Worm (Caenorhabditis elegans) whole organism, early embryonic: ENCODE data around the gene C13A2.7.
"Not testable (repeated sequence)": the region's sequence is repeated elsewhere in the genome, so short reads cannot be mapped to it uniquely, and the experiment has no call there.

Experiments
- B0310.2 ChIP-seq: sonication (generic microtip); optimal IDR thresholded peaks from 2 replicates; lab custom pipeline; 2016; ENCODE audit warnings: mild to moderate bottlenecking, missing genetic modification characterization, missing compliant biosample characterization
- F13C5.2 ChIP-seq: sonication (generic microtip); optimal IDR thresholded peaks from 2 replicates; lab custom pipeline; 2017; ENCODE audit warnings: mild to moderate bottlenecking, missing genetic modification characterization, inconsistent platforms, missing compliant biosample characterization
- aly-1 ChIP-seq: sonication (generic microtip); optimal IDR thresholded peaks from 2 replicates; lab custom pipeline; 2016; ENCODE audit warnings: missing genetic modification characterization, missing compliant biosample characterization
- ceh-13 ChIP-seq: fragments of 200-800 bp; sonication (Bioruptor generic); optimal IDR thresholded peaks from 2 replicates; lab custom pipeline; 2018; ENCODE audit warnings: mild to moderate bottlenecking, missing genetic modification characterization, missing compliant biosample characterization
- ceh-36 ChIP-seq: sonication (generic microtip); optimal IDR thresholded peaks from 2 replicates; lab custom pipeline; 2016; ENCODE audit warnings: missing genetic modification characterization, inconsistent platforms, missing compliant biosample characterization
- ets-7 ChIP-seq: sonication (generic microtip); optimal IDR thresholded peaks from 2 replicates; lab custom pipeline; 2016; ENCODE audit warnings: missing genotype, missing genetic modification characterization, missing compliant biosample characterization
- flt-1 ChIP-seq: fragments of 200-800 bp; sonication (Bioruptor generic); IDR thresholded peaks from 2 replicates; pipeline ENCODE4 v1.3.6; 2022; ENCODE audit warnings: missing genetic modification characterization, missing compliant biosample characterization
- hmbx-1 ChIP-seq: sonication (generic microtip); optimal IDR thresholded peaks from 2 replicates; lab custom pipeline; 2016; ENCODE audit warnings: mild to moderate bottlenecking, missing genetic modification characterization, missing compliant biosample characterization
- hmg-4 ChIP-seq: fragments of 200-800 bp; sonication (Bioruptor generic); optimal IDR thresholded peaks from 2 replicates; lab custom pipeline; 2018; ENCODE audit warnings: mild to moderate bottlenecking, missing genetic modification characterization, missing compliant biosample characterization
- hnd-1 ChIP-seq: sonication (generic microtip); optimal IDR thresholded peaks from 2 replicates; lab custom pipeline; 2016; ENCODE audit warnings: missing genetic modification characterization, missing compliant biosample characterization
- pes-1 ChIP-seq: fragments of 200-800 bp; sonication (Bioruptor generic); IDR thresholded peaks from 2 replicates; pipeline ENCODE4 v1.3.6; 2022; ENCODE audit warnings: missing genetic modification reagents, missing genetic modification characterization, missing compliant biosample characterization
- scrt-1 ChIP-seq: fragments of 200-800 bp; sonication (Bioruptor generic); IDR thresholded peaks from 2 replicates; pipeline ENCODE4 v1.3.6; 2022; ENCODE audit warnings: missing genetic modification characterization, missing compliant biosample characterization
- sea-1 ChIP-seq: fragments of 200-800 bp; sonication (Bioruptor generic); conservative IDR thresholded peaks from 2 replicates; pipeline ENCODE4 v1.3.6; 2022; ENCODE audit warnings: missing genetic modification characterization, missing compliant biosample characterization
- tbx-11 ChIP-seq: fragments of 200-800 bp; sonication (Bioruptor generic); IDR thresholded peaks from 2 replicates; pipeline ENCODE4 v1.3.6; 2022; ENCODE audit warnings: missing genetic modification characterization, missing compliant biosample characterization
- tbx-37 ChIP-seq: fragments of 200-800 bp; sonication (Bioruptor generic); conservative IDR thresholded peaks from 2 replicates; pipeline ENCODE4 v1.3.6; 2022; ENCODE audit warnings: missing genetic modification reagents, missing genetic modification characterization, missing compliant biosample characterization
- tra-4 ChIP-seq: sonication (generic microtip); optimal IDR thresholded peaks from 2 replicates; lab custom pipeline; 2017; ENCODE audit warnings: missing genetic modification characterization, missing compliant biosample characterization

The C13A2.7 gene

ce11 chrV:7304506-7304905, 38.4 kb downstream of the C13A2.7 start, which contains the start of gene F07G11.2:
F07G11.2 (plus strand) TSS chrV:7304806.
- not testable (repeated sequence) for TF ChIP-seq sea-1 (GFP tag; lab: Robert Waterston, UW); tbx-11 (GFP tag; lab: Robert Waterston, UW); B0310.2

ce11 chrV:7307089-7307488, 41.0 kb downstream of the C13A2.7 start, which contains the start of gene F07G11.1:
F07G11.1 (plus strand) TSS chrV:7307389.
- no peak for TF ChIP-seq hnd-1 (tag; lab: Kevin White, UChicago)
- TF ChIP-seq pes-1: no peak
- TF ChIP-seq aly-1 (tag; lab: Kevin White, UChicago): no peak
- no peak for TF ChIP-seq ceh-13 (GFP tag; lab: Kevin White, UChicago)
- TF ChIP-seq tbx-37 (GFP tag; lab: Robert Waterston, UW): no peak
- no peak for TF ChIP-seq tbx-11 (GFP tag; lab: Robert Waterston, UW)
- no peak for TF ChIP-seq sea-1 (GFP tag; lab: Robert Waterston, UW)
- no peak for TF ChIP-seq F13C5.2 (tag; lab: Kevin White, UChicago)
- TF ChIP-seq hmbx-1 (tag; lab: Kevin White, UChicago): no peak
- TF ChIP-seq hmg-4 (GFP tag; lab: Kevin White, UChicago): no peak
- TF ChIP-seq ceh-36: no peak

DNA sequence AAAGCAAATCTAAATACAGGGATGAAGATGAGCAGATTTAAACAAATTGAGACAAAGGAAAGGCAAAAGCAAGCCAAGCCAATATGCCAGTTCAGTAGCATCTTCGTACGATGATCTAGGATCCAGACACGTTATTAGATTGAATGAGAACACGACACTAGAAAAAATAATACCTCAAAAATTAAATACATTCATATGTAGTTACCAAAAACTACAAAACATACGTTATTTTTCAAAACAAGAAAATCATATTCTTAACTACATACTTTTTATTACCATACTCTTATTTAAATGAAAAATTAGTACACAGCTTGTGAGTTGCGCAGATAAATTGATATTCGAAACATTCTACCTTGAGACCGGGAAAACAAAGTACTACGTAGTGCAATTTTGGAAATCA, 47.1 kb downstream of the C13A2.7 start, which contains the start of gene srx-6:
srx-6 (minus strand) TSS at position 101 of the 400 bp plus-strand sequence.
- no peak for TF ChIP-seq hnd-1 (tag; lab: Kevin White, UChicago)
- no peak for TF ChIP-seq flt-1 (GFP tag; lab: Robert Waterston, UW)
- TF ChIP-seq hmg-4 (GFP tag; lab: Kevin White, UChicago): no peak
- TF ChIP-seq B0310.2: no peak
- TF ChIP-seq ceh-36: no peak
- no peak for TF ChIP-seq ets-7 (tag; lab: Kevin White, UChicago)
- no peak for TF ChIP-seq scrt-1 (GFP tag; lab: Robert Waterston, UW)
- no peak for TF ChIP-seq hmbx-1 (tag; lab: Kevin White, UChicago)
- TF ChIP-seq sea-1 (GFP tag; lab: Robert Waterston, UW): no peak
- TF ChIP-seq tra-4 (tag; lab: Kevin White, UChicago): no peak
- no peak for TF ChIP-seq tbx-11 (GFP tag; lab: Robert Waterston, UW)
